Worm (Caenorhabditis elegans) whole organism, L1 larva: ENCODE measurements around the gene F46H5.7.

Experiments
- Y116A8C.19 ChIP-seq: sonication (generic microtip); optimal IDR thresholded peaks from 2 replicates; lab custom pipeline; 2016; ENCODE audit warnings: missing compliant biosample characterization, missing genetic modification characterization, borderline replicate concordance
- ama-1 ChIP-seq: fragments of 150-350 bp; optimal IDR thresholded peaks from 2 replicates; lab custom pipeline; 2014
- elt-3 ChIP-seq, 6 experiments: fragments of 150-350 bp in 1 of 6; sonication (generic microtip); optimal IDR thresholded peaks; 2 replicates each; lab custom pipeline; 2017 to 2018; ENCODE audit warnings: missing biosample characterization in 6 of 6, missing genetic modification characterization in 6 of 6, inconsistent platforms in 1 of 6
- fkh-10 ChIP-seq: sonication (generic microtip); optimal IDR thresholded peaks from 2 replicates; lab custom pipeline; 2017; ENCODE audit warnings: missing biosample characterization, missing genetic modification reagents, missing genetic modification characterization
- irx-1 ChIP-seq: sonication (generic microtip); optimal IDR thresholded peaks from 2 replicates; lab custom pipeline; 2016; ENCODE audit warnings: missing genetic modification characterization, missing compliant biosample characterization
- isw-1 ChIP-seq: fragments of 200-800 bp; sonication (Bioruptor generic); IDR thresholded peaks from 2 replicates; pipeline ENCODE4 v1.3.6; 2022; ENCODE audit warnings: missing genetic modification characterization, missing compliant biosample characterization
- lin-13 ChIP-seq: fragments of 150-350 bp; optimal IDR thresholded peaks from 2 replicates; lab custom pipeline; 2014; ENCODE audit warnings: missing biosample characterization, missing genetic modification reagents, missing genetic modification characterization
- lin-35 ChIP-seq, 2 experiments: fragments of 150-350 bp; optimal IDR thresholded peaks; 2 replicates each; lab custom pipeline; 2014; ENCODE audit warnings: missing biosample characterization in 2 of 2, missing genetic modification characterization in 2 of 2, missing genetic modification reagents in 2 of 2
- nhr-20 ChIP-seq: sonication (generic microtip); optimal IDR thresholded peaks from 2 replicates; lab custom pipeline; 2016; ENCODE audit warnings: mild to moderate bottlenecking, missing genetic modification characterization, missing compliant biosample characterization
- nhr-77 ChIP-seq: fragments of 150-350 bp; optimal IDR thresholded peaks from 2 replicates; lab custom pipeline; 2014; ENCODE audit warnings: missing biosample characterization, missing genetic modification characterization
- sox-4 ChIP-seq: sonication (generic microtip); optimal IDR thresholded peaks from 2 replicates; lab custom pipeline; 2016; ENCODE audit warnings: missing genetic modification characterization, missing compliant biosample characterization
- unc-130 ChIP-seq: fragments of 150-350 bp; optimal IDR thresholded peaks from 2 replicates; lab custom pipeline; 2017; ENCODE audit warnings: missing biosample characterization, missing genetic modification characterization, inconsistent platforms

ce11 chrX:7289565-7289964 is 46.8 kb upstream of the F46H5.7 start:
- TF ChIP-seq sox-4 (no peak), ama-1 (lab: Kevin White, UChicago) (no peak), fkh-10 (GFP tag; lab: Kevin White, UChicago) (no peak), lin-13 (GFP tag; lab: Kevin White, UChicago) (no peak), irx-1 (tag; lab: Kevin White, UChicago) (no peak), lin-35 (GFP tag; optimal IDR thresholded peaks at IDR 0.05; lab: Kevin White, UChicago) (no peak), Y116A8C.19 (tag; lab: Kevin White, UChicago) (no peak), isw-1 (GFP tag; lab: Robert Waterston, UW) (no peak), unc-130 (tag; lab: Kevin White, UChicago) (no peak), elt-3 (tag; optimal IDR thresholded peaks at IDR 0.05; lab: Kevin White, UChicago) (no peak), nhr-77 (tag; lab: Kevin White, UChicago) (no peak), nhr-20 (tag; lab: Kevin White, UChicago) (no peak)
